Fruit fly (Drosophila melanogaster): ENCODE data around the gene I-3.

I-3 gene

dm6 chrX:20882526-20882925 is at the start of gene I-3:
Gene I-3 (minus strand): TSS chrX:20882626.
- TF ChIP-seq psq (optimal IDR thresholded peaks at IDR 0.05) = no peak
- TF ChIP-seq Myc (optimal IDR thresholded peaks at IDR 0.05) = no peak
- TF ChIP-seq insv (optimal IDR thresholded peaks at IDR 0.05) = no peak
- no peak for TF ChIP-seq Sin3A (optimal IDR thresholded peaks at IDR 0.05)
- TF ChIP-seq ttk (optimal IDR thresholded peaks at IDR 0.05) = no peak
- no peak for TF ChIP-seq h (optimal IDR thresholded peaks at IDR 0.05)

- TF ChIP-seq insv (optimal IDR thresholded peaks at IDR 0.05) (no peak), Sin3A (optimal IDR thresholded peaks at IDR 0.05) (no peak), Myc (optimal IDR thresholded peaks at IDR 0.05) (no peak), ttk (optimal IDR thresholded peaks at IDR 0.05) (no peak), psq (optimal IDR thresholded peaks at IDR 0.05) (no peak), h (optimal IDR thresholded peaks at IDR 0.05) (no peak)
These were observed 44.5 kb upstream of the I-3 start, which contains the start of gene shakB for dm6 chrX:20926950-20927349. Gene shakB (minus strand): TSS chrX:20927050.

dm6 chrX:20925858-20926257 is 43.4 kb upstream of the I-3 start:
- TF ChIP-seq Myc (optimal IDR thresholded peaks at IDR 0.05) (no peak), insv (optimal IDR thresholded peaks at IDR 0.05) (no peak), ttk (optimal IDR thresholded peaks at IDR 0.05) (no peak), h (optimal IDR thresholded peaks at IDR 0.05) (no peak)

dm6 chrX:20924951-20925350 is 42.5 kb upstream of the I-3 start:
- TF ChIP-seq h (optimal IDR thresholded peaks at IDR 0.05) = no peak
- TF ChIP-seq ttk (optimal IDR thresholded peaks at IDR 0.05) = no peak
- no peak for TF ChIP-seq insv (optimal IDR thresholded peaks at IDR 0.05)
- no peak for TF ChIP-seq psq (optimal IDR thresholded peaks at IDR 0.05)
- no peak for TF ChIP-seq Sin3A (optimal IDR thresholded peaks at IDR 0.05)
- no peak for TF ChIP-seq Myc (optimal IDR thresholded peaks at IDR 0.05)

- TF ChIP-seq Myc (optimal IDR thresholded peaks at IDR 0.05) (no peak), ttk (optimal IDR thresholded peaks at IDR 0.05) (no peak), Sin3A (optimal IDR thresholded peaks at IDR 0.05) (no peak), psq (optimal IDR thresholded peaks at IDR 0.05) (no peak), h (optimal IDR thresholded peaks at IDR 0.05) (no peak), insv (optimal IDR thresholded peaks at IDR 0.05) (no peak)
These were observed 41.4 kb upstream of the I-3 start for dm6 chrX:20923787-20924186.

dm6 chrX:20916436-20916835 is 34.0 kb upstream of the I-3 start:
- TF ChIP-seq ttk (optimal IDR thresholded peaks at IDR 0.05) = no peak

dm6 chrX:20869297-20869696 is 13.1 kb downstream of the I-3 start, which contains the start of gene CG1314:
Gene CG1314 (minus strand): TSS chrX:20869397.
- TF ChIP-seq psq (optimal IDR thresholded peaks at IDR 0.05) = no peak
- no peak for TF ChIP-seq ttk (optimal IDR thresholded peaks at IDR 0.05)
- TF ChIP-seq h (optimal IDR thresholded peaks at IDR 0.05) = no peak

dm6 chrX:20863704-20864103 is 18.7 kb downstream of the I-3 start:
- TF ChIP-seq Myc (optimal IDR thresholded peaks at IDR 0.05) (no peak), Sin3A (optimal IDR thresholded peaks at IDR 0.05) (no peak), insv (optimal IDR thresholded peaks at IDR 0.05) (no peak), ttk (optimal IDR thresholded peaks at IDR 0.05) (no peak), psq (optimal IDR thresholded peaks at IDR 0.05) (no peak), h (optimal IDR thresholded peaks at IDR 0.05) (no peak)
